Worm (Caenorhabditis elegans) whole organism, midembryonic: ENCODE data around the gene F58A3.3.

ENCODE experiments used
- klf-2 ChIP-seq: fragments of 200-800 bp; sonication (Bioruptor generic); conservative IDR thresholded peaks from 2 replicates; pipeline ENCODE4 v1.3.6; 2022; ENCODE audit warnings: missing genetic modification reagents, missing genetic modification characterization, missing compliant biosample characterization
- ref-1 ChIP-seq: fragments of 200-800 bp; sonication (Bioruptor generic); conservative IDR thresholded peaks from 2 replicates; pipeline ENCODE4 v1.3.6; 2022; ENCODE audit warnings: missing genetic modification reagents, missing genetic modification characterization, missing compliant biosample characterization

DNA sequence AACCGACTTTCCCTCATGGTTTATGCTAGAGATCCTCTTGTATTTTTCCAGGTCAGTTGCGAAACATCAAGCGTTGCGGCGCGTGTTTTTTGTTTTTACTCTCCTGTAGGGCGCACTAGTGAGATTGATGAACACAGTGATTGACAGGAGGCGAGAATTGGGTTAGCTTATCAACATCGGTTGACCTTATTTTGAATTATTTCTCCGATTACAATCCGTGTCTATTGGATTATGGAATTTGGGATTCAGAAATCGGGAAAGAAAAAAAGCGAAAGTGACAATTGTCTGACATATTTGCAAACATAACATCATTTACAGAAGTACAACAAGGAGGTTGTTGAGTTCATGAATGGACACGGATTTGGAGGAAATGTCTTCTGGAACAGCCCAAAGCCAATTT is 48.5 kb downstream of the F58A3.3 start:
- TF ChIP-seq ref-1 (GFP tag; lab: Robert Waterston, UW) (no peak), klf-2 (no peak)
